Fruit fly (Drosophila melanogaster): ENCODE results near the gene GATAd.

Gene GATAd

dm6 chr2L:10334854-10335277 lies 1.3 kb downstream of the GATAd start (continued):
- TF ChIP-seq sd (tag; optimal IDR thresholded peaks at IDR 0.05) (peak; percentile 93), Sox102F (GFP tag; optimal IDR thresholded peaks at IDR 0.05) (no peak), CG12769 (tag; optimal IDR thresholded peaks at IDR 0.05) (peak; percentile 95), tx (GFP tag; optimal IDR thresholded peaks at IDR 0.05) (no peak), chn (GFP tag; optimal IDR thresholded peaks at IDR 0.05) (no peak), fd96Cb (tag; optimal IDR thresholded peaks at IDR 0.05) (no peak), CG16815 (GFP tag; optimal IDR thresholded peaks at IDR 0.05) (no peak), CG11247 (GFP tag; IDR thresholded peaks at IDR 0.05) (no peak), her (GFP tag; optimal IDR thresholded peaks at IDR 0.05) (peak; percentile 75), CG10959 (GFP tag; IDR thresholded peaks at IDR 0.05) (no peak), CG5180 (GFP tag; optimal IDR thresholded peaks at IDR 0.05) (peak; percentile 65), MTF-1 (GFP tag; optimal IDR thresholded peaks at IDR 0.05; ENCODE audit: borderline replicate concordance) (peak; percentile 74), CG16779 (GFP tag; IDR thresholded peaks at IDR 0.05) (no peak), CG16813 (GFP tag; IDR thresholded peaks at IDR 0.05; ENCODE audit: partially characterized antibody) (0 out of 3 replicates have a peak, but pooled peaks have one; percentile 40), lbe (GFP tag; optimal IDR thresholded peaks at IDR 0.05) (peak; percentile 72), NC2β (GFP tag; optimal IDR thresholded peaks at IDR 0.05) (peak; percentile 55), E2f1 (GFP tag; IDR thresholded peaks at IDR 0.05) (no peak), Ssrp (tag; optimal IDR thresholded peaks at IDR 0.05) (no peak), kah (GFP tag; optimal IDR thresholded peaks at IDR 0.05) (peak; percentile 76), MESR4 (GFP tag; optimal IDR thresholded peaks at IDR 0.05) (peak; percentile 70), unc-4 (GFP tag; IDR thresholded peaks at IDR 0.05; ENCODE audit: partially characterized antibody) (peak; percentile 67), tin (GFP tag; optimal IDR thresholded peaks at IDR 0.05) (peak; percentile 38), Xbp1 (GFP tag; optimal IDR thresholded peaks at IDR 0.05) (peak; percentile 44), croc (GFP tag; conservative IDR thresholded peaks at IDR 0.05) (no peak), CG11696 (GFP tag; IDR thresholded peaks at IDR 0.05) (peak; percentile 97), CG11560 (tag; IDR thresholded peaks at IDR 0.05) (no peak), inv (GFP tag; IDR thresholded peaks at IDR 0.05; ENCODE audit: partially characterized antibody) (no peak), CG2712 (tag; optimal IDR thresholded peaks at IDR 0.05) (peak; percentile 56), seq (GFP tag; IDR thresholded peaks at IDR 0.05) (no peak), bcd (GFP tag; optimal IDR thresholded peaks at IDR 0.05) (no peak), CG13424 (tag; optimal IDR thresholded peaks at IDR 0.05) (peak; percentile 56), CG30403 (GFP tag; optimal IDR thresholded peaks at IDR 0.05) (peak; percentile 13), CG9876 (GFP tag; optimal IDR thresholded peaks at IDR 0.05) (no peak), Fer2 (tag; optimal IDR thresholded peaks at IDR 0.05) (peak; percentile 38), CG15601 (tag; optimal IDR thresholded peaks at IDR 0.05) (peak; percentile 77), zfh1 (GFP tag; IDR thresholded peaks at IDR 0.05) (no peak), slp2 (GFP tag; optimal IDR thresholded peaks at IDR 0.05) (peak; percentile 43), CG12299 (tag; optimal IDR thresholded peaks at IDR 0.05) (peak; percentile 70), CG10366 (GFP tag; IDR thresholded peaks at IDR 0.05) (no peak), hb (GFP tag; IDR thresholded peaks at IDR 0.05; ENCODE audit: partially characterized antibody) (no peak), CG11398 (GFP tag; optimal IDR thresholded peaks at IDR 0.05) (peak; percentile 30), CG15269 (tag; optimal IDR thresholded peaks at IDR 0.05) (peak; percentile 36), CG12155 (GFP tag; optimal IDR thresholded peaks at IDR 0.05) (peak; percentile 7), Sox100B (GFP tag; optimal IDR thresholded peaks at IDR 0.05) (peak; percentile 77), ro (GFP tag; IDR thresholded peaks at IDR 0.05) (no peak), maf-S (GFP tag; optimal IDR thresholded peaks at IDR 0.05) (peak; percentile 41), Myb (GFP tag; optimal IDR thresholded peaks at IDR 0.05) (peak; percentile 9), D19B (GFP tag; optimal IDR thresholded peaks at IDR 0.05) (peak; percentile 54), peb (GFP tag; IDR thresholded peaks at IDR 0.05) (no peak), Dip2 (GFP tag; IDR thresholded peaks at IDR 0.05) (no peak), gem (tag; optimal IDR thresholded peaks at IDR 0.05) (peak; percentile 45)

Data from whole organism, embryonic.